Fruit fly (Drosophila melanogaster): ENCODE measurements around the gene Prps.
A peak's percentile ranks its signal among the peaks of the same experiment; 100 is the strongest.

Prps gene

dm6 chr3L:9713383-9713827, 16.9 kb upstream of the Prps start, which contains the start of gene SH3PX1:
SH3PX1 (minus strand) TSS chr3L:9713827.
- TF ChIP-seq CG32264 (GFP tag; optimal IDR thresholded peaks at IDR 0.05) = no peak
- peak; percentile 30 for TF ChIP-seq Hr83 (GFP tag; optimal IDR thresholded peaks at IDR 0.05; ENCODE audit: poor library complexity, severe bottlenecking)
- TF ChIP-seq Rel (GFP tag; optimal IDR thresholded peaks at IDR 0.05) = no peak
- TF ChIP-seq Rel (tag; optimal IDR thresholded peaks at IDR 0.05) = peak; percentile 40

dm6 chr3L:9712066-9712789, 15.7 kb upstream of the Prps start:
- TF ChIP-seq foxo (GFP tag; optimal IDR thresholded peaks at IDR 0.05) (peak in 1 of 2 experiments; percentile 40), Mio (GFP tag; optimal IDR thresholded peaks at IDR 0.05) (no peak), br (GFP tag; optimal IDR thresholded peaks at IDR 0.05) (no peak), Abd-B (GFP tag; optimal IDR thresholded peaks at IDR 0.05) (no peak), psq (GFP tag; optimal IDR thresholded peaks at IDR 0.05) (peak; percentile 24), dl (GFP tag; optimal IDR thresholded peaks at IDR 0.05; ENCODE audit: insufficient read depth in 1 of 2, partially characterized antibody in 2 of 2) (no peak), ey (GFP tag; optimal IDR thresholded peaks at IDR 0.05) (peak; percentile 16), pan (optimal IDR thresholded peaks at IDR 0.05) (no peak), OdsH (GFP tag; optimal IDR thresholded peaks at IDR 0.05) (peak; percentile 19), h (GFP tag; optimal IDR thresholded peaks at IDR 0.05) (peak; percentile 39)

dm6 chr3L:9711203-9711602, 14.7 kb upstream of the Prps start:
- TF ChIP-seq dl (GFP tag; optimal IDR thresholded peaks at IDR 0.05; ENCODE audit: insufficient read depth in 1 of 2, partially characterized antibody in 2 of 2) = no peak
- TF ChIP-seq Hr83 (GFP tag; optimal IDR thresholded peaks at IDR 0.05; ENCODE audit: poor library complexity, severe bottlenecking) = no peak
- TF ChIP-seq Rel (GFP tag; optimal IDR thresholded peaks at IDR 0.05) = no peak
- peak; percentile 95 for TF ChIP-seq Rel (tag; optimal IDR thresholded peaks at IDR 0.05)

- TF ChIP-seq Mio (GFP tag; optimal IDR thresholded peaks at IDR 0.05) = no peak
- peak; percentile 96 for TF ChIP-seq Dfd (GFP tag; optimal IDR thresholded peaks at IDR 0.05)
These were observed 12.3 kb upstream of the Prps start for dm6 chr3L:9708797-9709196.

dm6 chr3L:9705591-9705990, 9.1 kb upstream of the Prps start:
- TF ChIP-seq GATAd (GFP tag; optimal IDR thresholded peaks at IDR 0.05) (no peak), dsf (GFP tag; optimal IDR thresholded peaks at IDR 0.05; ENCODE audit: borderline replicate concordance) (no peak), Hr83 (GFP tag; optimal IDR thresholded peaks at IDR 0.05; ENCODE audit: poor library complexity, severe bottlenecking) (no peak), dmrt93B (GFP tag; optimal IDR thresholded peaks at IDR 0.05) (no peak), usp (GFP tag; optimal IDR thresholded peaks at IDR 0.05) (no peak)

dm6 chr3L:9704162-9704748, 7.8 kb upstream of the Prps start, which contains the start of gene CG16711:
CG16711 (plus strand) TSS chr3L:9704331.
- no peak for TF ChIP-seq Dfd (GFP tag; optimal IDR thresholded peaks at IDR 0.05)
- no peak for TF ChIP-seq Rel (GFP tag; optimal IDR thresholded peaks at IDR 0.05)
- peak; percentile 38 for TF ChIP-seq Rel (tag; optimal IDR thresholded peaks at IDR 0.05)

- no peak for TF ChIP-seq CG32264 (GFP tag; optimal IDR thresholded peaks at IDR 0.05)
- TF ChIP-seq ey (GFP tag; optimal IDR thresholded peaks at IDR 0.05) = no peak
- no peak for TF ChIP-seq Myc (optimal IDR thresholded peaks at IDR 0.05)
- no peak for TF ChIP-seq br (GFP tag; optimal IDR thresholded peaks at IDR 0.05)
- no peak for TF ChIP-seq h (GFP tag; optimal IDR thresholded peaks at IDR 0.05)
- TF ChIP-seq Vsx2 (GFP tag; optimal IDR thresholded peaks at IDR 0.05; ENCODE audit: partially characterized antibody) = no peak
- TF ChIP-seq Hr78 (GFP tag; optimal IDR thresholded peaks at IDR 0.05) = no peak
- TF ChIP-seq CrebA (GFP tag; optimal IDR thresholded peaks at IDR 0.05; ENCODE audit: borderline replicate concordance) = no peak
- TF ChIP-seq fru (GFP tag; optimal IDR thresholded peaks at IDR 0.05) = no peak
- TF ChIP-seq dl (GFP tag; optimal IDR thresholded peaks at IDR 0.05; ENCODE audit: insufficient read depth in 1 of 2, partially characterized antibody in 2 of 2) = no peak
- TF ChIP-seq Abd-B (GFP tag; optimal IDR thresholded peaks at IDR 0.05) = no peak
- no peak for TF ChIP-seq CG9705 (GFP tag; optimal IDR thresholded peaks at IDR 0.05)
- no peak for TF ChIP-seq OdsH (GFP tag; optimal IDR thresholded peaks at IDR 0.05)
- TF ChIP-seq Dif (GFP tag; optimal IDR thresholded peaks at IDR 0.05; ENCODE audit: partially characterized antibody) = no peak
- no peak for TF ChIP-seq GATAd (GFP tag; optimal IDR thresholded peaks at IDR 0.05)
- no peak for TF ChIP-seq usp (GFP tag; optimal IDR thresholded peaks at IDR 0.05)
These were observed 7.0 kb upstream of the Prps start, which contains the start of gene CG6761 for dm6 chr3L:9703495-9703894. CG6761 (minus strand) TSS chr3L:9703595.
